Worm (Caenorhabditis elegans) whole organism, L1 larva: ENCODE measurements around the gene aqp-2.
A peak's percentile ranks its signal among the peaks of the same experiment; 100 is the strongest.

ENCODE experiments used
- C04F5.9 ChIP-seq: sonication (generic microtip); optimal IDR thresholded peaks from 2 replicates; lab custom pipeline; 2016; ENCODE audit warnings: missing genetic modification characterization, missing compliant biosample characterization
- C34B4.2 ChIP-seq: sonication (generic microtip); optimal IDR thresholded peaks from 2 replicates; lab custom pipeline; 2017; ENCODE audit warnings: mild to moderate bottlenecking, missing genetic modification characterization, missing compliant biosample characterization
- F16B12.6 ChIP-seq: fragments of 150-350 bp; optimal IDR thresholded peaks from 2 replicates; lab custom pipeline; 2014; ENCODE audit warnings: missing biosample characterization, missing genetic modification characterization
- Y116A8C.19 ChIP-seq: sonication (generic microtip); optimal IDR thresholded peaks from 2 replicates; lab custom pipeline; 2016; ENCODE audit warnings: missing compliant biosample characterization, missing genetic modification characterization, borderline replicate concordance
- aha-1 ChIP-seq: fragments of 150-350 bp; optimal IDR thresholded peaks from 2 replicates; lab custom pipeline; 2014; ENCODE audit warnings: missing biosample characterization, missing genetic modification characterization
- aly-2 ChIP-seq: fragments of 150-350 bp; optimal IDR thresholded peaks from 2 replicates; lab custom pipeline; 2014; ENCODE audit warnings: missing biosample characterization, missing genetic modification characterization
- ceh-8 ChIP-seq: fragments of 200-800 bp; sonication (Bioruptor generic); optimal IDR thresholded peaks from 2 replicates; lab custom pipeline; 2018; ENCODE audit warnings: mild to moderate bottlenecking, missing genetic modification characterization, moderate library complexity, missing compliant biosample characterization
- ceh-82 ChIP-seq, 3 experiments: fragments of 150-350 bp in 1 of 3; sonication (generic microtip) in 2 of 3; optimal IDR thresholded peaks; 2 replicates each; lab custom pipeline; 2014 to 2017; ENCODE audit warnings: missing biosample characterization in 3 of 3, missing genetic modification characterization in 3 of 3
- ceh-88 ChIP-seq: fragments of 200-800 bp; sonication (Bioruptor generic); IDR thresholded peaks from 2 replicates; pipeline ENCODE4 v1.3.6; 2022; ENCODE audit warnings: missing genetic modification characterization, missing compliant biosample characterization
- efl-3 ChIP-seq: fragments of 200-800 bp; sonication (Bioruptor generic); optimal IDR thresholded peaks from 2 replicates; lab custom pipeline; 2018; ENCODE audit warnings: mild to moderate bottlenecking, missing genetic modification characterization, missing compliant biosample characterization
- egl-13 ChIP-seq: sonication (generic microtip); optimal IDR thresholded peaks from 2 replicates; lab custom pipeline; 2016; ENCODE audit warnings: missing genotype, missing genetic modification reagents, missing genetic modification characterization, missing compliant biosample characterization
- egl-27 ChIP-seq, 2 experiments: fragments of 150-350 bp in 1 of 2; sonication (generic microtip); optimal IDR thresholded peaks; 3 replicates each; lab custom pipeline; 2017 to 2018; ENCODE audit warnings: missing biosample characterization in 2 of 2, missing genetic modification characterization in 2 of 2, missing genetic modification reagents in 2 of 2
- fkh-8 ChIP-seq: sonication (generic microtip); optimal IDR thresholded peaks from 2 replicates; lab custom pipeline; 2016; ENCODE audit warnings: mild to moderate bottlenecking, missing genetic modification characterization, missing compliant biosample characterization
- grh-1 ChIP-seq: fragments of 200-800 bp; sonication (Bioruptor generic); IDR thresholded peaks from 2 replicates; pipeline ENCODE4 v1.3.6; 2022; ENCODE audit warnings: missing genetic modification reagents, missing genetic modification characterization, missing compliant biosample characterization
- hlh-4 ChIP-seq: sonication (generic microtip); optimal IDR thresholded peaks from 2 replicates; lab custom pipeline; 2016; ENCODE audit warnings: mild to moderate bottlenecking, missing genetic modification characterization, missing compliant biosample characterization
- isw-1 ChIP-seq: fragments of 200-800 bp; sonication (Bioruptor generic); IDR thresholded peaks from 2 replicates; pipeline ENCODE4 v1.3.6; 2022; ENCODE audit warnings: missing genetic modification characterization, missing compliant biosample characterization
- jun-1 ChIP-seq: fragments of 150-350 bp; optimal IDR thresholded peaks from 2 replicates; lab custom pipeline; 2014; ENCODE audit warnings: missing biosample characterization, missing genetic modification reagents, missing genetic modification characterization
- lin-14 ChIP-seq: fragments of 200-800 bp; sonication (Bioruptor generic); optimal IDR thresholded peaks from 2 replicates; lab custom pipeline; 2018; ENCODE audit warnings: mild to moderate bottlenecking, missing genetic modification characterization, moderate library complexity, missing compliant biosample characterization
- lir-3 ChIP-seq: sonication (generic microtip); optimal IDR thresholded peaks from 2 replicates; lab custom pipeline; 2016; ENCODE audit warnings: mild to moderate bottlenecking, missing genetic modification characterization, moderate library complexity, missing compliant biosample characterization; ENCODE audit not compliant: poor library complexity
- nhr-11 ChIP-seq: fragments of 150-350 bp; optimal IDR thresholded peaks from 2 replicates; lab custom pipeline; 2014; ENCODE audit warnings: missing biosample characterization, missing genetic modification characterization
- nhr-12 ChIP-seq: sonication (generic microtip); optimal IDR thresholded peaks from 2 replicates; lab custom pipeline; 2017; ENCODE audit warnings: missing biosample characterization, missing genetic modification characterization
- nhr-47 ChIP-seq: sonication (generic microtip); optimal IDR thresholded peaks from 2 replicates; lab custom pipeline; 2016; ENCODE audit warnings: mild to moderate bottlenecking, missing genetic modification characterization, moderate library complexity, missing compliant biosample characterization
- nhr-71 ChIP-seq: sonication (generic microtip); optimal IDR thresholded peaks from 2 replicates; lab custom pipeline; 2016; ENCODE audit warnings: mild to moderate bottlenecking, missing genetic modification characterization, moderate library complexity, missing compliant biosample characterization
- nhr-77 ChIP-seq: fragments of 150-350 bp; optimal IDR thresholded peaks from 2 replicates; lab custom pipeline; 2014; ENCODE audit warnings: missing biosample characterization, missing genetic modification characterization
- nhr-85 ChIP-seq: sonication (generic microtip); peaks from one replicate; lab custom pipeline; 2016; ENCODE audit warnings: missing genetic modification characterization, inconsistent platforms, missing compliant biosample characterization
- pag-3 ChIP-seq: sonication (generic microtip); optimal IDR thresholded peaks from 2 replicates; lab custom pipeline; 2017; ENCODE audit warnings: missing genetic modification characterization, mild to moderate bottlenecking, missing compliant biosample characterization, antibody characterized with exemption, borderline replicate concordance; ENCODE audit not compliant: insufficient read depth
- pqm-1 ChIP-seq: sonication (generic microtip); optimal IDR thresholded peaks from 3 replicates; lab custom pipeline; 2017; ENCODE audit warnings: missing biosample characterization, missing genetic modification characterization
- skn-1 ChIP-seq: fragments of 150-350 bp; optimal IDR thresholded peaks from 2 replicates; lab custom pipeline; 2014; ENCODE audit warnings: missing biosample characterization, missing genetic modification characterization
- snpc-4 ChIP-seq: fragments of 150-350 bp; optimal IDR thresholded peaks from 2 replicates; lab custom pipeline; 2014; ENCODE audit warnings: missing biosample characterization, missing genetic modification characterization
- tbx-2 ChIP-seq: sonication (generic microtip); optimal IDR thresholded peaks from 2 replicates; lab custom pipeline; 2016; ENCODE audit warnings: missing genetic modification characterization, missing compliant biosample characterization
- unc-130 ChIP-seq: fragments of 150-350 bp; optimal IDR thresholded peaks from 2 replicates; lab custom pipeline; 2017; ENCODE audit warnings: missing biosample characterization, missing genetic modification characterization, inconsistent platforms
- unc-62 ChIP-seq: fragments of 150-350 bp; optimal IDR thresholded peaks from 2 replicates; lab custom pipeline; 2014; ENCODE audit warnings: missing biosample characterization, missing genetic modification reagents, missing genetic modification characterization
- unc-98 ChIP-seq: fragments of 200-800 bp; sonication (Bioruptor generic); IDR thresholded peaks from 2 replicates; pipeline ENCODE4 v1.3.6; 2022; ENCODE audit warnings: missing genetic modification characterization, missing compliant biosample characterization
- xbp-1 ChIP-seq: sonication (generic microtip); optimal IDR thresholded peaks from 2 replicates; lab custom pipeline; 2016; ENCODE audit warnings: missing genetic modification characterization, missing compliant biosample characterization

The aqp-2 gene

ce11 chrII:9271285-9271684, 9.5 kb upstream of the aqp-2 start:
- no peak for TF ChIP-seq pag-3 (tag; lab: Kevin White, UChicago)
- peak; percentile 15 for TF ChIP-seq nhr-85 (tag; lab: Kevin White, UChicago)

ce11 chrII:9269588-9269987, 7.8 kb upstream of the aqp-2 start, which contains the start of gene C01G6.3:
Gene C01G6.3 (plus strand): TSS chrII:9269888.
- TF ChIP-seq C04F5.9 (no peak), nhr-47 (tag; lab: Kevin White, UChicago) (no peak), pqm-1 (tag; lab: Kevin White, UChicago) (no peak), unc-62 (no peak), isw-1 (GFP tag; lab: Robert Waterston, UW) (no peak), nhr-12 (tag; lab: Kevin White, UChicago) (no peak), xbp-1 (no peak), efl-3 (no peak), lir-3 (tag; lab: Kevin White, UChicago) (no peak), snpc-4 (tag; lab: Kevin White, UChicago) (no peak), Y116A8C.19 (no peak), fkh-8 (tag; lab: Kevin White, UChicago) (no peak)

- no peak for TF ChIP-seq C34B4.2
- no peak for TF ChIP-seq grh-1 (GFP tag; lab: Robert Waterston, UW)
- no peak for TF ChIP-seq nhr-71 (tag; lab: Kevin White, UChicago)
- no peak for TF ChIP-seq egl-27 (tag; optimal IDR thresholded peaks at IDR 0.05; lab: Kevin White, UChicago)
- TF ChIP-seq, all 84 proteins: peak for 0
These were observed 7.2 kb upstream of the aqp-2 start for ce11 chrII:9268983-9269382.

- TF ChIP-seq aha-1 (tag; lab: Kevin White, UChicago) (no peak), ceh-8 (GFP tag; lab: Kevin White, UChicago) (no peak), pag-3 (tag; lab: Kevin White, UChicago) (no peak)
These were observed 5.0 kb upstream of the aqp-2 start, which contains the start of gene C01G6.2 for ce11 chrII:9266755-9267154. Gene C01G6.2 (plus strand): TSS chrII:9267055.

- no peak for TF ChIP-seq jun-1 (tag; lab: Kevin White, UChicago)
- no peak for TF ChIP-seq fkh-8 (tag; lab: Kevin White, UChicago)
- no peak for TF ChIP-seq egl-13 (tag; lab: Kevin White, UChicago)
- no peak for TF ChIP-seq unc-98 (GFP tag; lab: Robert Waterston, UW)
- TF ChIP-seq nhr-85 (tag; lab: Kevin White, UChicago): no peak
These were observed 4.5 kb upstream of the aqp-2 start for ce11 chrII:9266252-9266651.

ce11 chrII:9265705-9266104, 3.9 kb upstream of the aqp-2 start:
- TF ChIP-seq lin-14 (GFP tag; lab: Kevin White, UChicago) (peak; percentile 41), xbp-1 (no peak), isw-1 (GFP tag; lab: Robert Waterston, UW) (no peak), ceh-88 (GFP tag; lab: Robert Waterston, UW) (no peak), F16B12.6 (tag; lab: Kevin White, UChicago) (no peak), nhr-71 (tag; lab: Kevin White, UChicago) (peak; percentile 10), tbx-2 (tag; lab: Kevin White, UChicago) (no peak), skn-1 (tag; lab: Kevin White, UChicago) (no peak), nhr-85 (tag; lab: Kevin White, UChicago) (no peak), hlh-4 (tag; lab: Kevin White, UChicago) (no peak), unc-130 (tag; lab: Kevin White, UChicago) (no peak), nhr-77 (tag; lab: Kevin White, UChicago) (no peak), ceh-82 (tag; optimal IDR thresholded peaks at IDR 0.05; lab: Kevin White, UChicago) (no peak), nhr-11 (tag; lab: Kevin White, UChicago) (no peak), aly-2 (tag; lab: Kevin White, UChicago) (no peak)
